Worm (Caenorhabditis elegans): ENCODE results near the gene srg-9.

DNA sequence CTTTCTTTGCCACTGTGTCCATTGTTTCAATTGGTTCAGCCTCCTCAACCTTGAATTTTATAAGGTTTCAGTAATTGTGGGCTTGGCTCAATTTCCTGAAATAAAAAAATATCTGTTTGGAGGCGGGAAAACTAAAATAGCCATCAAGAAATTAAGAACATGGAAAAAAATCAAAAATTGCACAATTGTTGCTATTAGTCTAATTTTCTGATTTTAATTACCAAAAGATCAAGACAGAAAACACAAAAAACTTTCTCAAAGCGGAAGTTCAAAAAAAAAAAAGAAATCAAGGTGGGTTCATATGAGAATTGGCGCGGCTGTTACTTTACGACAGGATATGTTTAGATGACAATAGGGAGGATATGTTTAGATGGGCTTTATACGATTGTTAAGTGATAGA lies 25.7 kb downstream of the srg-9 start, which contains the start of gene esyt-2:
- TF ChIP-seq snpc-4 (tag; optimal IDR thresholded peaks at IDR 0.05) = no peak
- TF ChIP-seq unc-39 (tag; optimal IDR thresholded peaks at IDR 0.05) = no peak
- no peak for TF ChIP-seq ces-1 (GFP tag; optimal IDR thresholded peaks at IDR 0.05)
- TF ChIP-seq pha-4 (tag; optimal IDR thresholded peaks at IDR 0.05) = no peak
- TF ChIP-seq mab-5 (tag; optimal IDR thresholded peaks at IDR 0.05) = no peak
- TF ChIP-seq nhr-2 (tag; optimal IDR thresholded peaks at IDR 0.05) = no peak
- no peak for TF ChIP-seq elt-3 (tag; optimal IDR thresholded peaks at IDR 0.05)
- TF ChIP-seq nhr-237 (tag; optimal IDR thresholded peaks at IDR 0.05) = no peak
- no peak for TF ChIP-seq nhr-76 (tag; optimal IDR thresholded peaks at IDR 0.05)
- TF ChIP-seq ceh-43 (GFP tag; optimal IDR thresholded peaks at IDR 0.05) = no peak
- TF ChIP-seq nhr-28 (tag; optimal IDR thresholded peaks at IDR 0.05) = no peak
